Worm (Caenorhabditis elegans) whole organism, young adult: ENCODE measurements around the gene F32B6.4.

Experiments
- B0261.1 ChIP-seq: sonication (generic microtip); optimal IDR thresholded peaks from 2 replicates; lab custom pipeline; 2016; ENCODE audit warnings: mild to moderate bottlenecking, missing genetic modification characterization, moderate library complexity, missing compliant biosample characterization
- F39B2.1 ChIP-seq: fragments of 200-800 bp; sonication (Bioruptor generic); IDR thresholded peaks from 2 replicates; pipeline ENCODE4 v1.3.6; 2022; ENCODE audit warnings: missing genetic modification reagents, missing genetic modification characterization, missing compliant biosample characterization
- F57A8.1 ChIP-seq: fragments of 200-800 bp; sonication (Bioruptor generic); optimal IDR thresholded peaks from 2 replicates; lab custom pipeline; 2018; ENCODE audit warnings: mild to moderate bottlenecking, missing genetic modification characterization, moderate library complexity, missing compliant biosample characterization
- ceh-27 ChIP-seq: fragments of 200-800 bp; sonication (Bioruptor generic); optimal IDR thresholded peaks from 2 replicates; lab custom pipeline; 2018; ENCODE audit warnings: mild to moderate bottlenecking, missing genetic modification characterization, moderate library complexity, missing compliant biosample characterization
- ceh-79 ChIP-seq: sonication (generic microtip); optimal IDR thresholded peaks from 2 replicates; lab custom pipeline; 2017; ENCODE audit warnings: mild to moderate bottlenecking, missing genetic modification characterization, missing compliant biosample characterization
- lin-35 ChIP-seq, 3 experiments: fragments of 150-350 bp in 2 of 3; sonication (generic microtip) in 1 of 3; optimal IDR thresholded peaks; 2 replicates each; lab custom pipeline; 2014 to 2018; ENCODE audit warnings: missing biosample characterization in 3 of 3, missing genetic modification characterization in 3 of 3, missing genetic modification reagents in 3 of 3
- mel-28 ChIP-seq: sonication (generic microtip); optimal IDR thresholded peaks from 2 replicates; lab custom pipeline; 2016; ENCODE audit warnings: borderline replicate concordance, mild to moderate bottlenecking, missing genetic modification characterization, missing compliant biosample characterization
- unc-130 ChIP-seq: sonication (generic microtip); optimal IDR thresholded peaks from 2 replicates; lab custom pipeline; 2016; ENCODE audit warnings: missing genetic modification reagents, missing genetic modification characterization, missing compliant biosample characterization
- unc-62 ChIP-seq: fragments of 150-350 bp; optimal IDR thresholded peaks from 2 replicates; lab custom pipeline; 2014; ENCODE audit warnings: missing biosample characterization, missing genetic modification reagents, missing genetic modification characterization
- zfh-2 ChIP-seq: fragments of 200-800 bp; sonication (Bioruptor generic); conservative IDR thresholded peaks from 2 replicates; pipeline ENCODE4 v1.3.6; 2022; ENCODE audit warnings: missing genetic modification reagents, missing genetic modification characterization, missing compliant biosample characterization

DNA sequence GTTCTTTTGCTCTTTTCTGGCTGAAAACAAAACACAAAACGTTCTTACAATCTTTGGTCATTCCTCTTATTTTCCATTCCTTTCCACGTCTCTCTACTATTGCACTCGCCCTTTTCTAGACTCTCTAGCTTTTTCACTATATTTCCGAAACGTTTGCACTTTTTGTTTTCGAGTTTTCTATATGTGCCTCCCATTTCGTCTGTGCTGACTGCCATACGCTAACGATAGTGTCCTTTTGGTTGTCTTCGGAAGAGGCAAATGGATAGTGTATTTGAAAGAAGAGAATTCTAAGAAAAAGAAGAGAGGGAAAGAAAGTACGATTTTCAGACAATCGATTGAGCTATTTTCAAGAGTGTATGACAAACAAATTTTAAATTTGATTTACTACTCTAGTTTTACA is 19.1 kb downstream of the F32B6.4 start:
- TF ChIP-seq ceh-79 (tag; lab: Kevin White, UChicago) (no peak), lin-35 (GFP tag; optimal IDR thresholded peaks at IDR 0.05; lab: Kevin White, UChicago) (no peak), F39B2.1 (GFP tag; lab: Robert Waterston, UW) (no peak), B0261.1 (tag; lab: Kevin White, UChicago) (no peak), unc-130 (no peak), ceh-27 (GFP tag; lab: Kevin White, UChicago) (no peak), mel-28 (tag; lab: Kevin White, UChicago) (no peak), F57A8.1 (no peak), unc-62 (GFP tag; lab: Kevin White, UChicago) (no peak), zfh-2 (GFP tag; lab: Robert Waterston, UW) (no peak)
